Worm (Caenorhabditis elegans) whole organism, early embryonic: ENCODE measurements around the gene nspe-7.

Experiments used
- ama-1 ChIP-seq: fragments of 150-350 bp; optimal IDR thresholded peaks from 2 replicates; lab custom pipeline; 2014
- flt-1 ChIP-seq: fragments of 200-800 bp; sonication (Bioruptor generic); IDR thresholded peaks from 2 replicates; pipeline ENCODE4 v1.3.6; 2022; ENCODE audit warnings: missing genetic modification characterization, missing compliant biosample characterization
- hnd-1 ChIP-seq: sonication (generic microtip); optimal IDR thresholded peaks from 2 replicates; lab custom pipeline; 2016; ENCODE audit warnings: missing genetic modification characterization, missing compliant biosample characterization
- sea-1 ChIP-seq: fragments of 200-800 bp; sonication (Bioruptor generic); conservative IDR thresholded peaks from 2 replicates; pipeline ENCODE4 v1.3.6; 2022; ENCODE audit warnings: missing genetic modification characterization, missing compliant biosample characterization
- tbx-37 ChIP-seq: fragments of 200-800 bp; sonication (Bioruptor generic); conservative IDR thresholded peaks from 2 replicates; pipeline ENCODE4 v1.3.6; 2022; ENCODE audit warnings: missing genetic modification reagents, missing genetic modification characterization, missing compliant biosample characterization

DNA sequence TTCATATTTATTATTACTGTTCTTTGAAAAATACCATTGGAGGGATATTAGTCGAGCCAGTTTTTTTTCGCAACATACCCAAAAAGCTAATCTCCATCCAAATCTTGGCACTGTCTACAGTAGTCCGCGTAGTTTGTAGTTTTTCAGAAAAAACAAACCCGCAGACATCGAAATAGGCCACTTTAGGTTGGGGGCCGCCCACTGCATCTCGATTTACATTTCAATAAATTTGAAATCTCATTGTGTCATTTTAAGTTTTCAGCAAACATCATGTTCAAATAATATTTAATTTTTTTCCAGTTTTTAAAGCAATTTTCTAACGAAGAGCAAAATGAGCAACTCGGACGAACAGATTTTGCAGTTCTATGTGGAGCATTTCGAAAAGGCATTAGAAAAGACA lies 13.4 kb downstream of the nspe-7 start, which contains the start of gene nhr-235:
- TF ChIP-seq ama-1 (no peak), sea-1 (GFP tag; lab: Robert Waterston, UW) (no peak), hnd-1 (tag; lab: Kevin White, UChicago) (no peak), flt-1 (no peak), tbx-37 (GFP tag; lab: Robert Waterston, UW) (no peak)
